Fruit fly (Drosophila melanogaster): ENCODE results near the gene CG1958.

The CG1958 gene

dm6 chrX:7241985-7242627 is 24.6 kb upstream of the CG1958 start (continued):
- peak; percentile 90 for TF ChIP-seq zfh1 (GFP tag; IDR thresholded peaks at IDR 0.05)
- peak; percentile 74 for TF ChIP-seq Oli (tag; optimal IDR thresholded peaks at IDR 0.05)
- TF ChIP-seq br (optimal IDR thresholded peaks at IDR 0.05): no peak
- peak; percentile 30 for TF ChIP-seq zf30C (GFP tag; optimal IDR thresholded peaks at IDR 0.05)
- peak; percentile 89 for TF ChIP-seq CG1233 (GFP tag; optimal IDR thresholded peaks at IDR 0.05)
- TF ChIP-seq fru (optimal IDR thresholded peaks at IDR 0.05): no peak
- TF ChIP-seq gce (GFP tag; IDR thresholded peaks at IDR 0.05): peak; percentile 74; the same call in 2 of the 3 replicates
- peak; percentile 61 for TF ChIP-seq fd3F (GFP tag; optimal IDR thresholded peaks at IDR 0.05)
- peak; percentile 18 for TF ChIP-seq CG1832 (GFP tag; optimal IDR thresholded peaks at IDR 0.05)
- peak; percentile 73 for TF ChIP-seq tgo (GFP tag; IDR thresholded peaks at IDR 0.05)
- TF ChIP-seq Nf-YB (GFP tag; optimal IDR thresholded peaks at IDR 0.05): peak; percentile 91
- no peak for TF ChIP-seq CG2889 (GFP tag; IDR thresholded peaks at IDR 0.05)
- peak; percentile 63 for TF ChIP-seq CG8359 (GFP tag; optimal IDR thresholded peaks at IDR 0.05; ENCODE audit: borderline replicate concordance)
- TF ChIP-seq chif (GFP tag; optimal IDR thresholded peaks at IDR 0.05): peak; percentile 76 to 82
- peak; percentile 47 for TF ChIP-seq D19A (tag; optimal IDR thresholded peaks at IDR 0.05)
- peak; percentile 41; the same call in 1 of the 3 replicates for TF ChIP-seq B-H1 (GFP tag; IDR thresholded peaks at IDR 0.05)
- peak; percentile 44 for TF ChIP-seq CG3838 (GFP tag; optimal IDR thresholded peaks at IDR 0.05)
- TF ChIP-seq lbe (GFP tag; optimal IDR thresholded peaks at IDR 0.05): no peak
- TF ChIP-seq CG10654 (GFP tag; optimal IDR thresholded peaks at IDR 0.05): peak; percentile 87
- peak; percentile 75 for TF ChIP-seq CG12104 (GFP tag; optimal IDR thresholded peaks at IDR 0.05)
- peak; percentile 65; the same call in 2 of the 3 replicates for TF ChIP-seq sr (GFP tag; IDR thresholded peaks at IDR 0.05)
- peak; percentile 52; the same call in 1 of the 2 replicates for TF ChIP-seq ham (GFP tag; IDR thresholded peaks at IDR 0.05)
- peak; percentile 57 for TF ChIP-seq bowl (GFP tag; IDR thresholded peaks at IDR 0.05)
- peak; percentile 40 to 67 for TF ChIP-seq Hr51 (GFP tag; optimal IDR thresholded peaks at IDR 0.05)
- peak; percentile 84 for TF ChIP-seq CG10979 (tag; optimal IDR thresholded peaks at IDR 0.05)
- peak; percentile 43 for TF ChIP-seq pita (GFP tag; optimal IDR thresholded peaks at IDR 0.05)
- peak; percentile 83 for TF ChIP-seq H15 (GFP tag; IDR thresholded peaks at IDR 0.05)
- TF ChIP-seq Hr3 (GFP tag; optimal IDR thresholded peaks at IDR 0.05): peak; percentile 69
- TF ChIP-seq Rx (GFP tag; IDR thresholded peaks at IDR 0.05): peak; percentile 83; the same call in 1 of the 2 replicates
- TF ChIP-seq PHDP (tag; optimal IDR thresholded peaks at IDR 0.05): peak; percentile 83
- peak; percentile 41 for TF ChIP-seq da (GFP tag; optimal IDR thresholded peaks at IDR 0.05)
- peak; percentile 76 for TF ChIP-seq nom (GFP tag; optimal IDR thresholded peaks at IDR 0.05)
- TF ChIP-seq ac (GFP tag; optimal IDR thresholded peaks at IDR 0.05): peak; percentile 72
- TF ChIP-seq CG11456 (GFP tag; IDR thresholded peaks at IDR 0.05): peak; percentile 95
- TF ChIP-seq NC2α (GFP tag; optimal IDR thresholded peaks at IDR 0.05): peak; percentile 46
- TF ChIP-seq Oaz (GFP tag; IDR thresholded peaks at IDR 0.05): peak; percentile 70
- TF ChIP-seq Lhr (GFP tag; optimal IDR thresholded peaks at IDR 0.05): peak; percentile 76
- TF ChIP-seq chn (GFP tag; optimal IDR thresholded peaks at IDR 0.05): peak; percentile 77
- peak; percentile 73 for TF ChIP-seq dati (GFP tag; IDR thresholded peaks at IDR 0.05)
- TF ChIP-seq h (optimal IDR thresholded peaks at IDR 0.05): no peak
- TF ChIP-seq Max (GFP tag; optimal IDR thresholded peaks at IDR 0.05): peak; percentile 32
- TF ChIP-seq Kr (GFP tag; optimal IDR thresholded peaks at IDR 0.05): peak; percentile 78
- TF ChIP-seq vvl (GFP tag; IDR thresholded peaks at IDR 0.05): peak; percentile 90
- peak; percentile 85 for TF ChIP-seq Hmr (GFP tag; optimal IDR thresholded peaks at IDR 0.05)
- peak; percentile 57 for TF ChIP-seq org-1 (GFP tag; optimal IDR thresholded peaks at IDR 0.05)
- TF ChIP-seq tio (GFP tag; optimal IDR thresholded peaks at IDR 0.05): peak; percentile 69
- TF ChIP-seq sna (GFP tag; IDR thresholded peaks at IDR 0.05; ENCODE audit: partially characterized antibody): no peak
- TF ChIP-seq E2f2 (GFP tag; IDR thresholded peaks at IDR 0.05): peak; percentile 31; the same call in 1 of the 2 replicates
- peak; percentile 75 for TF ChIP-seq CG6254 (GFP tag; optimal IDR thresholded peaks at IDR 0.05)
- TF ChIP-seq tll (GFP tag; optimal IDR thresholded peaks at IDR 0.05): no peak

Measured in whole organism, embryonic.